Worm (Caenorhabditis elegans) whole organism, L1 larva: ENCODE measurements around the gene mdt-21.

Source experiments
- C16A3.4 ChIP-seq: fragments of 150-350 bp; optimal IDR thresholded peaks from 2 replicates; lab custom pipeline; 2014; ENCODE audit warnings: missing biosample characterization, missing genetic modification characterization
- C34B4.2 ChIP-seq: sonication (generic microtip); optimal IDR thresholded peaks from 2 replicates; lab custom pipeline; 2017; ENCODE audit warnings: mild to moderate bottlenecking, missing genetic modification characterization, missing compliant biosample characterization
- F16B12.6 ChIP-seq: fragments of 150-350 bp; optimal IDR thresholded peaks from 2 replicates; lab custom pipeline; 2014; ENCODE audit warnings: missing biosample characterization, missing genetic modification characterization
- Y116A8C.19 ChIP-seq: sonication (generic microtip); optimal IDR thresholded peaks from 2 replicates; lab custom pipeline; 2016; ENCODE audit warnings: missing compliant biosample characterization, missing genetic modification characterization, borderline replicate concordance
- alr-1 ChIP-seq: fragments of 200-800 bp; sonication (Bioruptor generic); optimal IDR thresholded peaks from 2 replicates; lab custom pipeline; 2018; ENCODE audit warnings: borderline replicate concordance, mild to moderate bottlenecking, missing genetic modification characterization, missing compliant biosample characterization
- blmp-1 ChIP-seq: fragments of 150-350 bp; optimal IDR thresholded peaks from 2 replicates; lab custom pipeline; 2014; ENCODE audit warnings: missing biosample characterization, missing genetic modification characterization
- ceh-8 ChIP-seq: fragments of 200-800 bp; sonication (Bioruptor generic); optimal IDR thresholded peaks from 2 replicates; lab custom pipeline; 2018; ENCODE audit warnings: mild to moderate bottlenecking, missing genetic modification characterization, moderate library complexity, missing compliant biosample characterization
- ceh-88 ChIP-seq: fragments of 200-800 bp; sonication (Bioruptor generic); IDR thresholded peaks from 2 replicates; pipeline ENCODE4 v1.3.6; 2022; ENCODE audit warnings: missing genetic modification characterization, missing compliant biosample characterization
- ces-1 ChIP-seq: fragments of 150-350 bp; optimal IDR thresholded peaks from 2 replicates; lab custom pipeline; 2014; ENCODE audit warnings: missing biosample characterization, missing genetic modification reagents, missing genetic modification characterization
- efl-1 ChIP-seq, 4 experiments: fragments of 150-350 bp; optimal IDR thresholded peaks in 3 of 4; peaks in 1 of 4; 1 replicate in 1 of 4; 2 replicates in 3 of 4; lab custom pipeline; 2014; ENCODE audit warnings: missing biosample characterization in 2 of 4, missing genetic modification characterization in 2 of 4, missing genetic modification reagents in 2 of 4
- efl-3 ChIP-seq: fragments of 200-800 bp; sonication (Bioruptor generic); optimal IDR thresholded peaks from 2 replicates; lab custom pipeline; 2018; ENCODE audit warnings: mild to moderate bottlenecking, missing genetic modification characterization, missing compliant biosample characterization
- egl-13 ChIP-seq: sonication (generic microtip); optimal IDR thresholded peaks from 2 replicates; lab custom pipeline; 2016; ENCODE audit warnings: missing genotype, missing genetic modification reagents, missing genetic modification characterization, missing compliant biosample characterization
- elt-3 ChIP-seq, 6 experiments: fragments of 150-350 bp in 1 of 6; sonication (generic microtip); optimal IDR thresholded peaks; 2 replicates each; lab custom pipeline; 2017 to 2018; ENCODE audit warnings: missing biosample characterization in 6 of 6, missing genetic modification characterization in 6 of 6, inconsistent platforms in 1 of 6
- ets-5 ChIP-seq: fragments of 200-800 bp; sonication (Bioruptor generic); IDR thresholded peaks from 2 replicates; pipeline ENCODE4 v1.3.6; 2022; ENCODE audit warnings: missing genetic modification characterization, missing compliant biosample characterization
- fkh-4 ChIP-seq: sonication (generic microtip); optimal IDR thresholded peaks from 2 replicates; lab custom pipeline; 2016; ENCODE audit warnings: missing compliant biosample characterization, missing genetic modification characterization, borderline replicate concordance
- fkh-8 ChIP-seq: sonication (generic microtip); optimal IDR thresholded peaks from 2 replicates; lab custom pipeline; 2016; ENCODE audit warnings: mild to moderate bottlenecking, missing genetic modification characterization, missing compliant biosample characterization
- hlh-17 ChIP-seq: fragments of 200-800 bp; sonication (Bioruptor generic); optimal IDR thresholded peaks from 2 replicates; lab custom pipeline; 2018; ENCODE audit warnings: missing genetic modification characterization, mild to moderate bottlenecking, missing compliant biosample characterization, moderate library complexity, borderline replicate concordance
- irx-1 ChIP-seq: sonication (generic microtip); optimal IDR thresholded peaks from 2 replicates; lab custom pipeline; 2016; ENCODE audit warnings: missing genetic modification characterization, missing compliant biosample characterization
- isw-1 ChIP-seq: fragments of 200-800 bp; sonication (Bioruptor generic); IDR thresholded peaks from 2 replicates; pipeline ENCODE4 v1.3.6; 2022; ENCODE audit warnings: missing genetic modification characterization, missing compliant biosample characterization
- lin-13 ChIP-seq: fragments of 150-350 bp; optimal IDR thresholded peaks from 2 replicates; lab custom pipeline; 2014; ENCODE audit warnings: missing biosample characterization, missing genetic modification reagents, missing genetic modification characterization
- lin-14 ChIP-seq: fragments of 200-800 bp; sonication (Bioruptor generic); optimal IDR thresholded peaks from 2 replicates; lab custom pipeline; 2018; ENCODE audit warnings: mild to moderate bottlenecking, missing genetic modification characterization, moderate library complexity, missing compliant biosample characterization
- lin-35 ChIP-seq, 2 experiments: fragments of 150-350 bp; optimal IDR thresholded peaks; 2 replicates each; lab custom pipeline; 2014; ENCODE audit warnings: missing biosample characterization in 2 of 2, missing genetic modification characterization in 2 of 2, missing genetic modification reagents in 2 of 2
- lsy-2 ChIP-seq, 2 experiments: fragments of 150-350 bp; optimal IDR thresholded peaks; 2 replicates each; lab custom pipeline; 2014; ENCODE audit warnings: missing biosample characterization in 2 of 2, missing genetic modification characterization in 2 of 2
- mef-2 ChIP-seq: fragments of 150-350 bp; optimal IDR thresholded peaks from 2 replicates; lab custom pipeline; 2014; ENCODE audit warnings: missing biosample characterization, missing genetic modification characterization
- mep-1 ChIP-seq: fragments of 150-350 bp; optimal IDR thresholded peaks from 2 replicates; lab custom pipeline; 2014; ENCODE audit warnings: missing biosample characterization, missing genetic modification characterization
- nhr-19 ChIP-seq: fragments of 200-800 bp; sonication (Bioruptor generic); conservative IDR thresholded peaks from 2 replicates; pipeline ENCODE4 v1.3.6; 2022; ENCODE audit warnings: missing genetic modification characterization, missing compliant biosample characterization
- nhr-76 ChIP-seq: sonication (generic microtip); optimal IDR thresholded peaks from 2 replicates; lab custom pipeline; 2017; ENCODE audit warnings: missing biosample characterization, missing genetic modification characterization
- nhr-77 ChIP-seq: fragments of 150-350 bp; optimal IDR thresholded peaks from 2 replicates; lab custom pipeline; 2014; ENCODE audit warnings: missing biosample characterization, missing genetic modification characterization
- nhr-84 ChIP-seq: sonication (generic microtip); optimal IDR thresholded peaks from 2 replicates; lab custom pipeline; 2017; ENCODE audit warnings: missing biosample characterization, missing genetic modification characterization
- nhr-85 ChIP-seq: sonication (generic microtip); peaks from one replicate; lab custom pipeline; 2016; ENCODE audit warnings: missing genetic modification characterization, inconsistent platforms, missing compliant biosample characterization
- pax-3 ChIP-seq: fragments of 200-800 bp; sonication (Bioruptor generic); optimal IDR thresholded peaks from 2 replicates; lab custom pipeline; 2018; ENCODE audit warnings: mild to moderate bottlenecking, missing genetic modification characterization, moderate library complexity, missing compliant biosample characterization
- rnt-1 ChIP-seq: sonication (generic microtip); optimal IDR thresholded peaks from 2 replicates; lab custom pipeline; 2016; ENCODE audit warnings: mild to moderate bottlenecking, missing genetic modification characterization, moderate library complexity, missing compliant biosample characterization
- skn-1 ChIP-seq: fragments of 150-350 bp; optimal IDR thresholded peaks from 2 replicates; lab custom pipeline; 2014; ENCODE audit warnings: missing biosample characterization, missing genetic modification characterization
- snu-23 ChIP-seq: sonication (generic microtip); optimal IDR thresholded peaks from 2 replicates; lab custom pipeline; 2016; ENCODE audit warnings: missing genetic modification characterization, missing compliant biosample characterization
- sox-4 ChIP-seq: sonication (generic microtip); optimal IDR thresholded peaks from 2 replicates; lab custom pipeline; 2016; ENCODE audit warnings: missing genetic modification characterization, missing compliant biosample characterization
- sptf-1 ChIP-seq: fragments of 150-350 bp; optimal IDR thresholded peaks from 2 replicates; lab custom pipeline; 2014; ENCODE audit warnings: missing biosample characterization, missing genetic modification characterization
- sup-37 ChIP-seq: fragments of 200-800 bp; sonication (Bioruptor generic); optimal IDR thresholded peaks from 2 replicates; lab custom pipeline; 2018; ENCODE audit warnings: mild to moderate bottlenecking, missing genetic modification characterization, missing compliant biosample characterization
- tlp-1 ChIP-seq: fragments of 150-350 bp; optimal IDR thresholded peaks from 2 replicates; lab custom pipeline; 2014; ENCODE audit warnings: missing biosample characterization, missing genetic modification characterization
- unc-30 ChIP-seq: sonication (generic microtip); optimal IDR thresholded peaks from 2 replicates; lab custom pipeline; 2017; ENCODE audit warnings: missing biosample characterization, missing genetic modification characterization
- unc-86 ChIP-seq: sonication (generic microtip); optimal IDR thresholded peaks from 2 replicates; lab custom pipeline; 2016; ENCODE audit warnings: missing genetic modification characterization, missing compliant biosample characterization
- unc-98 ChIP-seq: fragments of 200-800 bp; sonication (Bioruptor generic); IDR thresholded peaks from 2 replicates; pipeline ENCODE4 v1.3.6; 2022; ENCODE audit warnings: missing genetic modification characterization, missing compliant biosample characterization
- vab-15 ChIP-seq: sonication (generic microtip); optimal IDR thresholded peaks from 2 replicates; lab custom pipeline; 2017; ENCODE audit warnings: missing genotype, mild to moderate bottlenecking, missing genetic modification characterization, missing compliant biosample characterization
- xbp-1 ChIP-seq: sonication (generic microtip); optimal IDR thresholded peaks from 2 replicates; lab custom pipeline; 2016; ENCODE audit warnings: missing genetic modification characterization, missing compliant biosample characterization
- zip-4 ChIP-seq: fragments of 200-800 bp; sonication (Bioruptor generic); optimal IDR thresholded peaks from 2 replicates; lab custom pipeline; 2018; ENCODE audit warnings: mild to moderate bottlenecking, missing genetic modification characterization, moderate library complexity, missing compliant biosample characterization
- ztf-4 ChIP-seq: fragments of 150-350 bp; optimal IDR thresholded peaks from 2 replicates; lab custom pipeline; 2014; ENCODE audit warnings: missing biosample characterization, missing genetic modification characterization

mdt-21 gene

ce11 chrIII:11807418-11807817 is 30.0 kb downstream of the mdt-21 start, which contains the start of gene C18D11.10:
Gene C18D11.10, plus strand, starts transcription at chrIII:11807718.
- TF ChIP-seq nhr-85 (tag; lab: Kevin White, UChicago) (no peak), ceh-8 (GFP tag; lab: Kevin White, UChicago) (no peak), isw-1 (GFP tag; lab: Robert Waterston, UW) (no peak), C34B4.2 (no peak), skn-1 (tag; lab: Kevin White, UChicago) (no peak), sptf-1 (tag; lab: Kevin White, UChicago) (no peak), mef-2 (tag; lab: Kevin White, UChicago) (no peak), zip-4 (GFP tag; lab: Kevin White, UChicago) (no peak), unc-30 (tag; lab: Kevin White, UChicago) (no peak), irx-1 (tag; lab: Kevin White, UChicago) (no peak), nhr-76 (no peak), ceh-88 (GFP tag; lab: Robert Waterston, UW) (no peak), ztf-4 (tag; lab: Kevin White, UChicago) (no peak), rnt-1 (tag; lab: Kevin White, UChicago) (no peak), hlh-17 (GFP tag; lab: Kevin White, UChicago) (no peak), nhr-84 (no peak), unc-98 (GFP tag; lab: Robert Waterston, UW) (no peak)
- TF ChIP-seq, all 84 proteins: peak for 0

ce11 chrIII:11808818-11809217 is 31.4 kb downstream of the mdt-21 start, which contains the start of gene C18D11.9:
Gene C18D11.9, plus strand, starts transcription at chrIII:11809118.
- no peak for TF ChIP-seq ets-5 (GFP tag; lab: Robert Waterston, UW)
- no peak for TF ChIP-seq efl-1 (optimal IDR thresholded peaks at IDR 0.05; lab: Kevin White, UChicago)
- TF ChIP-seq efl-1 (GFP tag; optimal IDR thresholded peaks at IDR 0.05 in 1 of 2; lab: Kevin White, UChicago) = peak in 1 of 2 experiments; percentile 31

ce11 chrIII:11810447-11810846 is 33.0 kb downstream of the mdt-21 start, which contains the start of gene C18D11.6:
Gene C18D11.6, plus strand, starts transcription at chrIII:11810556.
- no peak for TF ChIP-seq lin-14
- no peak for TF ChIP-seq ets-5 (GFP tag; lab: Robert Waterston, UW)
- no peak for TF ChIP-seq sptf-1 (tag; lab: Kevin White, UChicago)
- no peak for TF ChIP-seq lin-13 (GFP tag; lab: Kevin White, UChicago)
- TF ChIP-seq blmp-1 = no peak
- no peak for TF ChIP-seq efl-1 (optimal IDR thresholded peaks at IDR 0.05; lab: Kevin White, UChicago)
- TF ChIP-seq efl-1 (GFP tag; optimal IDR thresholded peaks at IDR 0.05 in 1 of 2; lab: Kevin White, UChicago) = peak in 1 of 2 experiments; percentile 64
- TF ChIP-seq nhr-85 (tag; lab: Kevin White, UChicago) = peak; percentile 81
- TF ChIP-seq unc-86 (tag; lab: Kevin White, UChicago) = no peak
- TF ChIP-seq lin-35 (GFP tag; optimal IDR thresholded peaks at IDR 0.05; lab: Kevin White, UChicago) = no peak
- TF ChIP-seq ces-1 (GFP tag; lab: Kevin White, UChicago) = no peak
- TF ChIP-seq Y116A8C.19 (tag; lab: Kevin White, UChicago) = no peak
- no peak for TF ChIP-seq nhr-77 (tag; lab: Kevin White, UChicago)
- no peak for TF ChIP-seq fkh-4

- TF ChIP-seq vab-15 (tag; lab: Kevin White, UChicago) (no peak), sup-37 (GFP tag; lab: Kevin White, UChicago) (no peak), tlp-1 (tag; lab: Kevin White, UChicago) (no peak), xbp-1 (tag; lab: Kevin White, UChicago) (no peak), F16B12.6 (no peak), mep-1 (peak; percentile 67), fkh-8 (tag; lab: Kevin White, UChicago) (no peak), lin-35 (GFP tag; optimal IDR thresholded peaks at IDR 0.05; lab: Kevin White, UChicago) (peak; percentile 18 to 48), nhr-85 (tag; lab: Kevin White, UChicago) (peak; percentile 83), nhr-19 (GFP tag; lab: Robert Waterston, UW) (no peak), isw-1 (GFP tag; lab: Robert Waterston, UW) (no peak), rnt-1 (tag; lab: Kevin White, UChicago) (no peak), elt-3 (tag; optimal IDR thresholded peaks at IDR 0.05; lab: Kevin White, UChicago) (peak in 1 of 6 experiments; percentile 62), mef-2 (tag; lab: Kevin White, UChicago) (no peak), pax-3 (tag; lab: Kevin White, UChicago) (no peak), lsy-2 (tag; optimal IDR thresholded peaks at IDR 0.05; lab: Kevin White, UChicago) (peak in 1 of 2 experiments; percentile 64), ceh-88 (GFP tag; lab: Robert Waterston, UW) (no peak), egl-13 (no peak), ceh-8 (GFP tag; lab: Kevin White, UChicago) (peak; percentile 17), efl-3 (GFP tag; lab: Kevin White, UChicago) (no peak), blmp-1 (peak; percentile 93), unc-30 (tag; lab: Kevin White, UChicago) (no peak), sox-4 (tag; lab: Kevin White, UChicago) (no peak), ces-1 (GFP tag; lab: Kevin White, UChicago) (no peak), snu-23 (GFP tag; lab: Kevin White, UChicago) (peak; percentile 61), C16A3.4 (tag; lab: Kevin White, UChicago) (peak; percentile 15), alr-1 (tag; lab: Kevin White, UChicago) (no peak)
These were observed 34.4 kb downstream of the mdt-21 start for ce11 chrIII:11811839-11812238.
